Worm (Caenorhabditis elegans) whole organism, mixed stage, embryonic: ENCODE data around the gene parg-2.

Experiments used
- elt-3 ChIP-seq: fragments of 150-350 bp; optimal IDR thresholded peaks from 2 replicates; lab custom pipeline; 2014; ENCODE audit warnings: missing biosample characterization, missing genetic modification characterization
- snpc-4 ChIP-seq: fragments of 150-350 bp; optimal IDR thresholded peaks from 2 replicates; lab custom pipeline; 2014; ENCODE audit warnings: missing biosample characterization, missing genetic modification characterization
- ztf-11 ChIP-seq: fragments of 150-350 bp; optimal IDR thresholded peaks from 2 replicates; lab custom pipeline; 2014; ENCODE audit warnings: missing biosample characterization, missing genetic modification characterization

- no peak for TF ChIP-seq elt-3 (tag; lab: Kevin White, UChicago)
- no peak for TF ChIP-seq snpc-4 (tag; lab: Kevin White, UChicago)
- TF ChIP-seq ztf-11 (tag; lab: Kevin White, UChicago), result no peak
Measured at ce11 chrIV:8668635-8669034, 46.3 kb downstream of the parg-2 start, which contains the start of gene cdh-5.
